Worm (Caenorhabditis elegans) whole organism, midembryonic: ENCODE results near the gene AH6.3.

Experiments
- T22C8.4 ChIP-seq: fragments of 200-800 bp; sonication (Bioruptor generic); IDR thresholded peaks from 2 replicates; pipeline ENCODE4 v1.3.6; 2022; ENCODE audit warnings: missing genetic modification characterization, missing compliant biosample characterization
- cog-1 ChIP-seq: sonication (generic microtip); optimal IDR thresholded peaks from 2 replicates; lab custom pipeline; 2016; ENCODE audit warnings: missing genetic modification characterization, missing compliant biosample characterization
- flt-1 ChIP-seq: fragments of 200-800 bp; sonication (Bioruptor generic); IDR thresholded peaks from 2 replicates; pipeline ENCODE4 v1.3.6; 2022; ENCODE audit warnings: missing genetic modification characterization, missing compliant biosample characterization
- klf-2 ChIP-seq: fragments of 200-800 bp; sonication (Bioruptor generic); conservative IDR thresholded peaks from 2 replicates; pipeline ENCODE4 v1.3.6; 2022; ENCODE audit warnings: missing genetic modification reagents, missing genetic modification characterization, missing compliant biosample characterization
- med-1 ChIP-seq: sonication (generic microtip); optimal IDR thresholded peaks from 2 replicates; lab custom pipeline; 2017; ENCODE audit warnings: missing genetic modification characterization, mild to moderate bottlenecking, missing compliant biosample characterization, antibody characterized with exemption, missing genetic modification reagents; ENCODE audit not compliant: insufficient read depth
- ref-1 ChIP-seq: fragments of 200-800 bp; sonication (Bioruptor generic); conservative IDR thresholded peaks from 2 replicates; pipeline ENCODE4 v1.3.6; 2022; ENCODE audit warnings: missing genetic modification reagents, missing genetic modification characterization, missing compliant biosample characterization
- tab-1 ChIP-seq: fragments of 200-800 bp; sonication (Bioruptor generic); IDR thresholded peaks from 2 replicates; pipeline ENCODE4 v1.3.6; 2022; ENCODE audit warnings: missing genetic modification characterization, missing compliant biosample characterization
- ztf-23 ChIP-seq: fragments of 200-800 bp; sonication (Bioruptor generic); IDR thresholded peaks from 2 replicates; pipeline ENCODE4 v1.3.6; 2022; ENCODE audit warnings: missing genetic modification reagents, missing genetic modification characterization, missing compliant biosample characterization

DNA sequence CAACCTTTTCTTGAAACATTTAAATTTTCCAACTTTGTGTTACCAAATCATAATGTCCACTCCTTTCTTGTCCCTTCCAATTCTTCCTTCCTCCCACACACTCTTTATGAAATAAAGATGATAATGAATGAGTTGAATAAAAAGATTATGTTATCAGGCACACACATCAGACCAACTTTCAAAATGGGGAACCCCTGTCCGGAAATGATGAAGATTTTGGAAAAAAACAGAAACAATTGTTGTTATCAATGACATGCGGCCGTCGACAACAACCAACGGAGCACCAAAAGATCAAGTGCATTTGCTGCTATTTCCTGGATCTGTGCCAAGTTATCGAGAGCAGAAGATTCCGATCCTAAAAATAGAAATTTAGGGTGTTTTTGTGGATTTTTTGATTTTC is 35.5 kb upstream of the AH6.3 start:
- TF ChIP-seq flt-1 (GFP tag; lab: Robert Waterston, UW) (no peak), T22C8.4 (no peak), med-1 (GFP tag; lab: Kevin White, UChicago) (no peak), tab-1 (GFP tag; lab: Robert Waterston, UW) (no peak), klf-2 (no peak), ref-1 (GFP tag; lab: Robert Waterston, UW) (no peak), ztf-23 (GFP tag; lab: Robert Waterston, UW) (no peak), cog-1 (tag; lab: Kevin White, UChicago) (no peak)
